Fruit fly (Drosophila melanogaster): ENCODE data around the gene Rab7.

The Rab7 gene

dm6 chr3R:24006449-24007159 is 13.8 kb downstream of the Rab7 start:
- TF ChIP-seq CG15336 (GFP tag; IDR thresholded peaks at IDR 0.05) (no peak), CG34406 (GFP tag; optimal IDR thresholded peaks at IDR 0.05) (no peak), CG11294 (GFP tag; IDR thresholded peaks at IDR 0.05) (no peak), CG6792 (GFP tag; optimal IDR thresholded peaks at IDR 0.05) (peak; percentile 8), pdm3 (GFP tag; optimal IDR thresholded peaks at IDR 0.05) (peak; percentile 4), CG8319 (GFP tag; optimal IDR thresholded peaks at IDR 0.05) (no peak), CG10669 (GFP tag; optimal IDR thresholded peaks at IDR 0.05) (no peak), Eip93F (GFP tag; optimal IDR thresholded peaks at IDR 0.05) (no peak), Hr4 (GFP tag; optimal IDR thresholded peaks at IDR 0.05) (peak; percentile 25), Ets21C (GFP tag; optimal IDR thresholded peaks at IDR 0.05) (peak; percentile 21), CG10631 (GFP tag; optimal IDR thresholded peaks at IDR 0.05) (no peak), dsx (GFP tag; optimal IDR thresholded peaks at IDR 0.05; ENCODE audit: poor library complexity, severe bottlenecking) (no peak), net (GFP tag; optimal IDR thresholded peaks at IDR 0.05) (peak; percentile 24), cyc (GFP tag; optimal IDR thresholded peaks at IDR 0.05) (no peak), esn (GFP tag; optimal IDR thresholded peaks at IDR 0.05) (peak; percentile 32), Hr39 (GFP tag; optimal IDR thresholded peaks at IDR 0.05) (no peak), CG6808 (GFP tag; optimal IDR thresholded peaks at IDR 0.05) (peak; percentile 14), CG4318 (GFP tag; optimal IDR thresholded peaks at IDR 0.05) (no peak), Lpt (GFP tag; optimal IDR thresholded peaks at IDR 0.05) (no peak), Hr38 (GFP tag; optimal IDR thresholded peaks at IDR 0.05) (no peak), Sox15 (GFP tag; optimal IDR thresholded peaks at IDR 0.05) (no peak), Ets96B (tag; optimal IDR thresholded peaks at IDR 0.05) (no peak), CG32006 (GFP tag; optimal IDR thresholded peaks at IDR 0.05) (peak; percentile 47), Eip75B (GFP tag; optimal IDR thresholded peaks at IDR 0.05) (peak; percentile 28), topi (GFP tag; optimal IDR thresholded peaks at IDR 0.05) (no peak), svp (GFP tag) (peak; percentile 80), salr (GFP tag; optimal IDR thresholded peaks at IDR 0.05) (no peak), CG11762 (GFP tag; optimal IDR thresholded peaks at IDR 0.05; ENCODE audit: insufficient read depth) (no peak), lz (GFP tag; optimal IDR thresholded peaks at IDR 0.05) (peak; percentile 22), CG31627 (GFP tag; optimal IDR thresholded peaks at IDR 0.05) (peak; percentile 20), Sox102F (GFP tag; optimal IDR thresholded peaks at IDR 0.05) (no peak), CG16779 (tag; optimal IDR thresholded peaks at IDR 0.05) (peak; percentile 22), fd59A (GFP tag; optimal IDR thresholded peaks at IDR 0.05) (no peak), CG8119 (GFP tag; IDR thresholded peaks at IDR 0.05) (peak; percentile 55), CG8632 (GFP tag; optimal IDR thresholded peaks at IDR 0.05) (no peak), CG7368 (GFP tag; optimal IDR thresholded peaks at IDR 0.05) (no peak), achi (GFP tag; optimal IDR thresholded peaks at IDR 0.05) (no peak), fkh (GFP tag; optimal IDR thresholded peaks at IDR 0.05) (no peak), CG3919 (GFP tag; optimal IDR thresholded peaks at IDR 0.05) (peak; percentile 10), acj6 (GFP tag; optimal IDR thresholded peaks at IDR 0.05) (no peak), Blimp-1 (GFP tag; optimal IDR thresholded peaks at IDR 0.05) (no peak), fd85E (GFP tag; optimal IDR thresholded peaks at IDR 0.05) (no peak), CG11902 (GFP tag; optimal IDR thresholded peaks at IDR 0.05) (no peak), CG9139 (GFP tag; optimal IDR thresholded peaks at IDR 0.05) (no peak), CG3032 (tag; optimal IDR thresholded peaks at IDR 0.05) (no peak), vri (GFP tag; optimal IDR thresholded peaks at IDR 0.05) (peak; percentile 9), CG6163 (GFP tag; IDR thresholded peaks at IDR 0.05) (peak; percentile 41; the same call in 1 of the 3 replicates), CG6854 (GFP tag; optimal IDR thresholded peaks at IDR 0.05) (peak; percentile 17), dac (GFP tag; optimal IDR thresholded peaks at IDR 0.05) (peak; percentile 14), Met (GFP tag; optimal IDR thresholded peaks at IDR 0.05) (peak; percentile 56), Sox14 (GFP tag; optimal IDR thresholded peaks at IDR 0.05) (peak; percentile 54), Eip78C (GFP tag) (peak; percentile 84)
